Fruit fly (Drosophila melanogaster): Measurements from ENCODE around the gene sphinx1.

The sphinx1 gene

dm6 chr3L:7432265-7432664, 6.9 kb downstream of the sphinx1 start:
- TF ChIP-seq CG33017 (tag; optimal IDR thresholded peaks at IDR 0.05) (no peak), pad (GFP tag; optimal IDR thresholded peaks at IDR 0.05) (no peak), ovo (GFP tag; optimal IDR thresholded peaks at IDR 0.05) (no peak), cnc (optimal IDR thresholded peaks at IDR 0.05) (no peak), bab1 (GFP tag; optimal IDR thresholded peaks at IDR 0.05) (no peak)

dm6 chr3L:7423517-7423916, 15.7 kb downstream of the sphinx1 start, which contains the start of gene CG42458:
TSS of gene CG42458 (plus strand) at chr3L:7423827.
- TF ChIP-seq pad (GFP tag; optimal IDR thresholded peaks at IDR 0.05) (no peak), kay (GFP tag; ENCODE audit: borderline replicate concordance) (peak; percentile 68)

dm6 chr3L:7422578-7422977, 16.6 kb downstream of the sphinx1 start:
- TF ChIP-seq toe (GFP tag; optimal IDR thresholded peaks at IDR 0.05) (no peak), CG1620 (GFP tag; optimal IDR thresholded peaks at IDR 0.05) (no peak), pad (GFP tag; optimal IDR thresholded peaks at IDR 0.05) (no peak), CG7045 (GFP tag; optimal IDR thresholded peaks at IDR 0.05) (no peak), CG33017 (tag; optimal IDR thresholded peaks at IDR 0.05) (no peak), Mnt (GFP tag; optimal IDR thresholded peaks at IDR 0.05) (no peak), cnc (optimal IDR thresholded peaks at IDR 0.05) (no peak), CG14711 (tag; optimal IDR thresholded peaks at IDR 0.05) (no peak), ovo (GFP tag; optimal IDR thresholded peaks at IDR 0.05) (no peak), tj (GFP tag; optimal IDR thresholded peaks at IDR 0.05) (no peak), Crg-1 (GFP tag; optimal IDR thresholded peaks at IDR 0.05) (no peak)

dm6 chr3L:7404081-7404480, 35.1 kb downstream of the sphinx1 start, which contains the start of gene CG8560:
TSS of gene CG8560 (minus strand) at chr3L:7404181.
- no peak for TF ChIP-seq tj (GFP tag; optimal IDR thresholded peaks at IDR 0.05)
- no peak for TF ChIP-seq CG7045 (GFP tag; optimal IDR thresholded peaks at IDR 0.05)
- TF ChIP-seq CG7101 (tag; optimal IDR thresholded peaks at IDR 0.05): no peak
- TF ChIP-seq Crg-1 (GFP tag; optimal IDR thresholded peaks at IDR 0.05): no peak
- TF ChIP-seq bab1 (GFP tag; optimal IDR thresholded peaks at IDR 0.05): no peak
- TF ChIP-seq ovo (GFP tag; optimal IDR thresholded peaks at IDR 0.05): no peak
- TF ChIP-seq CG5204 (GFP tag; optimal IDR thresholded peaks at IDR 0.05): no peak
- no peak for TF ChIP-seq Hr96 (GFP tag; optimal IDR thresholded peaks at IDR 0.05)
- TF ChIP-seq Mnt (GFP tag; optimal IDR thresholded peaks at IDR 0.05): no peak
- TF ChIP-seq pad (GFP tag; optimal IDR thresholded peaks at IDR 0.05): no peak
- TF ChIP-seq CG33017 (tag; optimal IDR thresholded peaks at IDR 0.05): no peak
- no peak for TF ChIP-seq cnc (optimal IDR thresholded peaks at IDR 0.05)
- no peak for TF ChIP-seq CG12768 (GFP tag; optimal IDR thresholded peaks at IDR 0.05)
- TF ChIP-seq CG11617 (GFP tag; optimal IDR thresholded peaks at IDR 0.05): no peak

dm6 chr3L:7401972-7402371, 37.2 kb downstream of the sphinx1 start:
- no peak for TF ChIP-seq Crg-1 (GFP tag; optimal IDR thresholded peaks at IDR 0.05)
- TF ChIP-seq kay (GFP tag; ENCODE audit: borderline replicate concordance): no peak
- TF ChIP-seq CG33017 (tag; optimal IDR thresholded peaks at IDR 0.05): no peak
- no peak for TF ChIP-seq bab1 (GFP tag; optimal IDR thresholded peaks at IDR 0.05)
- TF ChIP-seq tj (GFP tag; optimal IDR thresholded peaks at IDR 0.05): no peak
- no peak for TF ChIP-seq CG14711 (tag; optimal IDR thresholded peaks at IDR 0.05)
- TF ChIP-seq toe (GFP tag; optimal IDR thresholded peaks at IDR 0.05): no peak
- TF ChIP-seq Hr96 (GFP tag; optimal IDR thresholded peaks at IDR 0.05): no peak
- no peak for TF ChIP-seq CG5204 (GFP tag; optimal IDR thresholded peaks at IDR 0.05)
- TF ChIP-seq Clk (GFP tag; optimal IDR thresholded peaks at IDR 0.05): no peak
- TF ChIP-seq CG12768 (GFP tag; optimal IDR thresholded peaks at IDR 0.05): no peak
- no peak for TF ChIP-seq CG7101 (tag; optimal IDR thresholded peaks at IDR 0.05)
- TF ChIP-seq CG7045 (GFP tag; optimal IDR thresholded peaks at IDR 0.05): no peak
- no peak for TF ChIP-seq CG11617 (GFP tag; optimal IDR thresholded peaks at IDR 0.05)
- TF ChIP-seq Mnt (GFP tag; optimal IDR thresholded peaks at IDR 0.05): no peak
- no peak for TF ChIP-seq CG1620 (GFP tag; optimal IDR thresholded peaks at IDR 0.05)
- TF ChIP-seq ovo (GFP tag; optimal IDR thresholded peaks at IDR 0.05): no peak

dm6 chr3L:7399770-7400169, 39.4 kb downstream of the sphinx1 start, which contains the start of gene CG18417:
TSS of gene CG18417 (plus strand) at chr3L:7400070.
- no peak for TF ChIP-seq ovo (GFP tag; optimal IDR thresholded peaks at IDR 0.05)
- no peak for TF ChIP-seq pad (GFP tag; optimal IDR thresholded peaks at IDR 0.05)
- TF ChIP-seq CG7101 (tag; optimal IDR thresholded peaks at IDR 0.05): no peak
- no peak for TF ChIP-seq tj (GFP tag; optimal IDR thresholded peaks at IDR 0.05)
- TF ChIP-seq CG12768 (GFP tag; optimal IDR thresholded peaks at IDR 0.05): no peak
- no peak for TF ChIP-seq Hr96 (GFP tag; optimal IDR thresholded peaks at IDR 0.05)
- TF ChIP-seq CG14711 (tag; optimal IDR thresholded peaks at IDR 0.05): no peak
- TF ChIP-seq CG5204 (GFP tag; optimal IDR thresholded peaks at IDR 0.05): no peak
- TF ChIP-seq Clk (GFP tag; optimal IDR thresholded peaks at IDR 0.05): no peak

- TF ChIP-seq Mnt (GFP tag; optimal IDR thresholded peaks at IDR 0.05) (no peak), bab1 (GFP tag; optimal IDR thresholded peaks at IDR 0.05) (no peak), CG5204 (GFP tag; optimal IDR thresholded peaks at IDR 0.05) (no peak), kay (GFP tag; ENCODE audit: borderline replicate concordance) (no peak), CG14711 (tag; optimal IDR thresholded peaks at IDR 0.05) (no peak), CG11617 (GFP tag; optimal IDR thresholded peaks at IDR 0.05) (no peak), pad (GFP tag; optimal IDR thresholded peaks at IDR 0.05) (no peak), CG7045 (GFP tag; optimal IDR thresholded peaks at IDR 0.05) (no peak), Hr96 (GFP tag; optimal IDR thresholded peaks at IDR 0.05) (no peak), ovo (GFP tag; optimal IDR thresholded peaks at IDR 0.05) (no peak), toe (GFP tag; optimal IDR thresholded peaks at IDR 0.05) (no peak), CG33017 (tag; optimal IDR thresholded peaks at IDR 0.05) (no peak), tj (GFP tag; optimal IDR thresholded peaks at IDR 0.05) (no peak), CG1620 (GFP tag; optimal IDR thresholded peaks at IDR 0.05) (no peak), Crg-1 (GFP tag; optimal IDR thresholded peaks at IDR 0.05) (no peak), CG7101 (tag; optimal IDR thresholded peaks at IDR 0.05) (no peak)
These were observed 41.2 kb downstream of the sphinx1 start, which contains the start of gene CG8562 for dm6 chr3L:7397979-7398378. TSS of gene CG8562 (plus strand) at chr3L:7398285.
